Worm (Caenorhabditis elegans): ENCODE measurements around the gene acr-25.

DNA sequence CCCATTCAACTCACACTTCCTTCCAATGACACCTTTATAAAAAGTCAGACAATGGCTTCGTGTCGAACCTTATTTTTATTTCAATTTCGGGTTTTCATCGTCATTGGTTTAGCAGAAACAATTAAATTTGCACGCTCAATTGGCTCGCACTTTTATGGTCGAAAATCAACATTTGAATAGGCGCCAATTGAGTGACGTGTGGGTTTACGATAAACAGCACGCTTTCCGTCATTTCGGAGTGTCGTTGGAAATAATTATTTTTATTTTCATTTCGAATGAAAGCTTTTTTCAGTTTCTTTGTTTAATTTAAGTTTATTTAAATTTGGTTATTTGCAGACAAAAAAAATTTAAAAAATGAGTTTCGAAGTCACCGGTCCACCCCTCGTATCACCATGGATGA, 49.0 kb upstream of the acr-25 start, which contains the start of gene exos-2:
- TF ChIP-seq zag-1 (tag; optimal IDR thresholded peaks at IDR 0.05): no peak
- no peak for TF ChIP-seq lin-13 (GFP tag; optimal IDR thresholded peaks at IDR 0.05)
- TF ChIP-seq unc-62 (GFP tag; optimal IDR thresholded peaks at IDR 0.05 in 1 of 2): no peak
- no peak for TF ChIP-seq unc-62 (tag; optimal IDR thresholded peaks at IDR 0.05)
- no peak for TF ChIP-seq egl-27 (tag; optimal IDR thresholded peaks at IDR 0.05)
- peak; percentile 96 for TF ChIP-seq dpl-1 (GFP tag; optimal IDR thresholded peaks at IDR 0.05)
- TF ChIP-seq dve-1 (tag; optimal IDR thresholded peaks at IDR 0.05; ENCODE audit: insufficient read depth): no peak
- no peak for TF ChIP-seq unc-39 (tag; optimal IDR thresholded peaks at IDR 0.05)
